Worm (Caenorhabditis elegans) whole organism, mixed stage, embryonic: ENCODE results near the gene nuo-4.

Experiments used
- M03D4.4 ChIP-seq: sonication (generic microtip); optimal IDR thresholded peaks from 2 replicates; lab custom pipeline; 2017; ENCODE audit warnings: mild to moderate bottlenecking, missing genetic modification characterization, missing compliant biosample characterization
- bed-3 ChIP-seq: fragments of 200-800 bp; sonication (Bioruptor generic); optimal IDR thresholded peaks from 3 replicates; lab custom pipeline; 2018; ENCODE audit warnings: mild to moderate bottlenecking, missing genetic modification characterization, moderate library complexity, missing compliant biosample characterization
- blmp-1 ChIP-seq: fragments of 150-350 bp; optimal IDR thresholded peaks from 2 replicates; lab custom pipeline; 2014; ENCODE audit warnings: missing biosample characterization, missing genetic modification characterization
- ceh-39 ChIP-seq: fragments of 150-350 bp; optimal IDR thresholded peaks from 2 replicates; lab custom pipeline; 2014; ENCODE audit warnings: missing biosample characterization, missing genetic modification characterization
- ceh-43 ChIP-seq: fragments of 200-800 bp; sonication (Bioruptor generic); optimal IDR thresholded peaks from 2 replicates; lab custom pipeline; 2018; ENCODE audit warnings: mild to moderate bottlenecking, missing genetic modification characterization, moderate library complexity, missing compliant biosample characterization
- ceh-83 ChIP-seq: fragments of 200-800 bp; sonication (Bioruptor generic); optimal IDR thresholded peaks from 2 replicates; lab custom pipeline; 2018; ENCODE audit warnings: mild to moderate bottlenecking, missing genetic modification characterization, missing compliant biosample characterization
- ces-1 ChIP-seq: fragments of 150-350 bp; optimal IDR thresholded peaks from 2 replicates; lab custom pipeline; 2014; ENCODE audit warnings: missing biosample characterization, missing genetic modification reagents, missing genetic modification characterization
- cnd-1 ChIP-seq: fragments of 200-800 bp; sonication (Bioruptor generic); optimal IDR thresholded peaks from 2 replicates; lab custom pipeline; 2018; ENCODE audit warnings: mild to moderate bottlenecking, missing genetic modification characterization, missing compliant biosample characterization
- drap-1 ChIP-seq: fragments of 200-800 bp; sonication (Bioruptor generic); optimal IDR thresholded peaks from 3 replicates; lab custom pipeline; 2018; ENCODE audit warnings: mild to moderate bottlenecking, missing genetic modification characterization, missing compliant biosample characterization
- elt-1 ChIP-seq: sonication (generic microtip); optimal IDR thresholded peaks from 2 replicates; lab custom pipeline; 2017; ENCODE audit warnings: missing genetic modification characterization, mild to moderate bottlenecking, missing compliant biosample characterization, antibody characterized with exemption, moderate library complexity, borderline replicate concordance; ENCODE audit not compliant: insufficient read depth
- elt-3 ChIP-seq: fragments of 150-350 bp; optimal IDR thresholded peaks from 2 replicates; lab custom pipeline; 2014; ENCODE audit warnings: missing biosample characterization, missing genetic modification characterization
- flh-1 ChIP-seq: fragments of 200-800 bp; sonication (Bioruptor generic); optimal IDR thresholded peaks from 2 replicates; lab custom pipeline; 2018; ENCODE audit warnings: mild to moderate bottlenecking, missing genetic modification characterization, moderate library complexity, missing compliant biosample characterization
- ham-2 ChIP-seq: fragments of 200-800 bp; sonication (Bioruptor generic); optimal IDR thresholded peaks from 2 replicates; lab custom pipeline; 2018; ENCODE audit warnings: mild to moderate bottlenecking, missing genetic modification characterization, missing compliant biosample characterization
- hlh-1 ChIP-seq: fragments of 150-350 bp; optimal IDR thresholded peaks from 2 replicates; lab custom pipeline; 2014; ENCODE audit warnings: missing biosample characterization, missing genetic modification reagents, missing genetic modification characterization
- lin-13 ChIP-seq: fragments of 150-350 bp; optimal IDR thresholded peaks from 2 replicates; lab custom pipeline; 2014; ENCODE audit warnings: missing biosample characterization, missing genetic modification characterization
- lin-32 ChIP-seq: fragments of 200-800 bp; sonication (Bioruptor generic); optimal IDR thresholded peaks from 2 replicates; lab custom pipeline; 2018; ENCODE audit warnings: mild to moderate bottlenecking, missing genetic modification characterization, missing compliant biosample characterization
- lsy-2 ChIP-seq: fragments of 150-350 bp; optimal IDR thresholded peaks from 2 replicates; lab custom pipeline; 2014; ENCODE audit warnings: missing biosample characterization, missing genetic modification characterization
- mab-5 ChIP-seq: fragments of 150-350 bp; optimal IDR thresholded peaks from 2 replicates; lab custom pipeline; 2014; ENCODE audit warnings: missing biosample characterization, missing genetic modification characterization
- mep-1 ChIP-seq: fragments of 150-350 bp; optimal IDR thresholded peaks from 2 replicates; lab custom pipeline; 2017; ENCODE audit warnings: missing biosample characterization, missing genetic modification reagents, missing genetic modification characterization, inconsistent platforms
- mls-2 ChIP-seq: sonication (generic microtip); optimal IDR thresholded peaks from 2 replicates; lab custom pipeline; 2016; ENCODE audit warnings: mild to moderate bottlenecking, missing genetic modification characterization, moderate library complexity, missing compliant biosample characterization
- nhr-12 ChIP-seq: fragments of 150-350 bp; optimal IDR thresholded peaks from 2 replicates; lab custom pipeline; 2014; ENCODE audit warnings: missing biosample characterization, missing genetic modification characterization
- nhr-2 ChIP-seq: fragments of 150-350 bp; optimal IDR thresholded peaks from 2 replicates; lab custom pipeline; 2014; ENCODE audit warnings: missing biosample characterization, missing genetic modification characterization
- nhr-237 ChIP-seq: fragments of 150-350 bp; optimal IDR thresholded peaks from 2 replicates; lab custom pipeline; 2014; ENCODE audit warnings: missing biosample characterization, missing genetic modification characterization
- nhr-28 ChIP-seq: fragments of 150-350 bp; optimal IDR thresholded peaks from 2 replicates; lab custom pipeline; 2014; ENCODE audit warnings: missing biosample characterization, missing genetic modification characterization
- nhr-76 ChIP-seq: sonication (generic microtip); optimal IDR thresholded peaks from 2 replicates; lab custom pipeline; 2017; ENCODE audit warnings: missing biosample characterization, missing genetic modification characterization
- pha-4 ChIP-seq: fragments of 150-350 bp; optimal IDR thresholded peaks from 2 replicates; lab custom pipeline; 2018; ENCODE audit warnings: missing biosample characterization, missing genetic modification reagents, missing genetic modification characterization
- sem-2 ChIP-seq: fragments of 200-800 bp; sonication (Bioruptor generic); optimal IDR thresholded peaks from 2 replicates; lab custom pipeline; 2018; ENCODE audit warnings: mild to moderate bottlenecking, missing genetic modification characterization, missing compliant biosample characterization
- snpc-4 ChIP-seq: fragments of 150-350 bp; optimal IDR thresholded peaks from 2 replicates; lab custom pipeline; 2014; ENCODE audit warnings: missing biosample characterization, missing genetic modification characterization
- sptf-1 ChIP-seq: sonication (generic microtip); optimal IDR thresholded peaks from 2 replicates; lab custom pipeline; 2017; ENCODE audit warnings: mild to moderate bottlenecking, missing genetic modification characterization, moderate library complexity, missing compliant biosample characterization
- tbx-8 ChIP-seq: fragments of 200-800 bp; sonication (Bioruptor generic); optimal IDR thresholded peaks from 2 replicates; lab custom pipeline; 2018; ENCODE audit warnings: mild to moderate bottlenecking, missing genetic modification characterization, moderate library complexity, missing compliant biosample characterization
- unc-120 ChIP-seq: sonication (generic microtip); optimal IDR thresholded peaks from 2 replicates; lab custom pipeline; 2017; ENCODE audit warnings: missing genetic modification characterization, missing compliant biosample characterization; ENCODE audit not compliant: poor library complexity, severe bottlenecking
- unc-39 ChIP-seq: fragments of 150-350 bp; optimal IDR thresholded peaks from 2 replicates; lab custom pipeline; 2014; ENCODE audit warnings: missing biosample characterization, missing genetic modification characterization
- unc-62 ChIP-seq: fragments of 150-350 bp; optimal IDR thresholded peaks from 2 replicates; lab custom pipeline; 2014; ENCODE audit warnings: missing biosample characterization, missing genetic modification reagents, missing genetic modification characterization
- zip-8 ChIP-seq: fragments of 150-350 bp; optimal IDR thresholded peaks from 2 replicates; lab custom pipeline; 2014; ENCODE audit warnings: missing biosample characterization, missing genetic modification characterization
- ztf-11 ChIP-seq: fragments of 150-350 bp; optimal IDR thresholded peaks from 2 replicates; lab custom pipeline; 2014; ENCODE audit warnings: missing biosample characterization, missing genetic modification characterization

The nuo-4 gene

ce11 chrIII:7154526-7154925 is 4.1 kb downstream of the nuo-4 start:
- peak; percentile 13 for TF ChIP-seq ces-1 (GFP tag; lab: Kevin White, UChicago)
- no peak for TF ChIP-seq ceh-83

ce11 chrIII:7153747-7154238 is 4.8 kb downstream of the nuo-4 start, which contains the start of gene ogt-1:
TSS of gene ogt-1 (minus strand) at chrIII:7153797.
- no peak for TF ChIP-seq mls-2
- TF ChIP-seq nhr-76 (tag; lab: Kevin White, UChicago), result no peak
- peak; percentile 57 for TF ChIP-seq pha-4 (tag; lab: Kevin White, UChicago)
- no peak for TF ChIP-seq tbx-8 (GFP tag; lab: Kevin White, UChicago)
- no peak for TF ChIP-seq cnd-1 (tag; lab: Kevin White, UChicago)
- TF ChIP-seq lin-13 (tag; lab: Kevin White, UChicago), result no peak
- TF ChIP-seq ham-2 (GFP tag; lab: Kevin White, UChicago), result peak; percentile 80
- TF ChIP-seq lin-32, result no peak
- TF ChIP-seq unc-62, result peak; percentile 76
- no peak for TF ChIP-seq unc-39 (tag; lab: Kevin White, UChicago)
- peak; percentile 79 for TF ChIP-seq lsy-2
- TF ChIP-seq ces-1 (GFP tag; lab: Kevin White, UChicago), result peak; percentile 99
- TF ChIP-seq blmp-1 (tag; lab: Kevin White, UChicago), result no peak
- no peak for TF ChIP-seq ceh-83
- no peak for TF ChIP-seq drap-1 (GFP tag; lab: Kevin White, UChicago)
- no peak for TF ChIP-seq M03D4.4 (tag; lab: Kevin White, UChicago)
- TF ChIP-seq nhr-2 (tag; lab: Kevin White, UChicago), result peak; percentile 31
- no peak for TF ChIP-seq ceh-43 (GFP tag; lab: Kevin White, UChicago)
- TF ChIP-seq ceh-39 (tag; lab: Kevin White, UChicago), result peak; percentile 42
- TF ChIP-seq mab-5, result no peak
- no peak for TF ChIP-seq nhr-28
- no peak for TF ChIP-seq zip-8 (tag; lab: Kevin White, UChicago)
- no peak for TF ChIP-seq nhr-12 (tag; lab: Kevin White, UChicago)
- no peak for TF ChIP-seq flh-1 (GFP tag; lab: Kevin White, UChicago)
- TF ChIP-seq bed-3, result no peak
- TF ChIP-seq elt-1, result no peak
- peak; percentile 87 for TF ChIP-seq nhr-237 (tag; lab: Kevin White, UChicago)
- peak; percentile 9 for TF ChIP-seq sptf-1 (tag; lab: Kevin White, UChicago)
- no peak for TF ChIP-seq snpc-4 (tag; lab: Kevin White, UChicago)
- TF ChIP-seq elt-3 (tag; lab: Kevin White, UChicago), result peak; percentile 68
- TF ChIP-seq hlh-1 (tag; lab: Kevin White, UChicago), result peak; percentile 42
- TF ChIP-seq unc-120 (tag; lab: Kevin White, UChicago), result peak; percentile 69
- no peak for TF ChIP-seq sem-2 (GFP tag; lab: Kevin White, UChicago)
- no peak for TF ChIP-seq mep-1 (tag; lab: Kevin White, UChicago)
- no peak for TF ChIP-seq ztf-11 (tag; lab: Kevin White, UChicago)

- no peak for TF ChIP-seq ham-2 (GFP tag; lab: Kevin White, UChicago)
- TF ChIP-seq, all 35 proteins: peak for 0
Measured at ce11 chrIII:7152569-7152968, 6.0 kb downstream of the nuo-4 start.

- TF ChIP-seq nhr-28, result no peak
- no peak for TF ChIP-seq flh-1 (GFP tag; lab: Kevin White, UChicago)
- TF ChIP-seq lsy-2, result no peak
- TF ChIP-seq sptf-1 (tag; lab: Kevin White, UChicago), result no peak
Measured at ce11 chrIII:7150162-7150561, 8.4 kb downstream of the nuo-4 start.

- TF ChIP-seq lsy-2, result no peak
Measured at ce11 chrIII:7148191-7148590, 10.4 kb downstream of the nuo-4 start.
